Worm (Caenorhabditis elegans): ENCODE data around the gene mrpl-20.

mrpl-20 gene

DNA sequence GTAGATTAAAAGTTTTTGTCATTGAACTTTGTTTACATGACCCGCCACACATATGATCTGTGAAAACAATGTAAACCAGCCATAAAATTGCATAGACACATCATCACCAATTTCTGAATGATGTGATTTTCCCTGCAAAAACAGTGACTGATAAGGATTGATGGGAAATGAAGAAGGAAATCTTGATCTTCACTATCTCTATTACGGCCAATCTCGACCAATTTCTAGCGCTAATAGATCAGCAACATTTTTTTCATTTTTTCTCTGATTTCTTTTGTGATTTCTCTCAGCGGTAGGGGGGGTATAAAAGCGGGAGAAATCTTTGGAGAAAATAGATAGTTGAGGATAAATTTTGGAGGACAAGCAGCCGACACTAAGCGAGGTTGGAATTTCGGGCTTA is 40.8 kb upstream of the mrpl-20 start:
- TF ChIP-seq ztf-25 (GFP tag; IDR thresholded peaks at IDR 0.05) (no peak), egl-44 (GFP tag; IDR thresholded peaks at IDR 0.05) (no peak), madf-3 (GFP tag; IDR thresholded peaks at IDR 0.05) (no peak), somi-1 (GFP tag; optimal IDR thresholded peaks at IDR 0.05) (no peak), sdz-38 (tag; optimal IDR thresholded peaks at IDR 0.05) (no peak), athp-1 (tag; optimal IDR thresholded peaks at IDR 0.05) (no peak), repo-1 (tag; optimal IDR thresholded peaks at IDR 0.05) (no peak), rec-8 (tag; optimal IDR thresholded peaks at IDR 0.05) (no peak), F10E7.11 (tag; optimal IDR thresholded peaks at IDR 0.05) (no peak), atf-7 (tag; optimal IDR thresholded peaks at IDR 0.05) (no peak), zfh-2 (GFP tag; conservative IDR thresholded peaks at IDR 0.05) (no peak), lin-40 (tag; optimal IDR thresholded peaks at IDR 0.05) (no peak), hmg-20 (GFP tag; IDR thresholded peaks at IDR 0.05) (no peak)

DNA sequence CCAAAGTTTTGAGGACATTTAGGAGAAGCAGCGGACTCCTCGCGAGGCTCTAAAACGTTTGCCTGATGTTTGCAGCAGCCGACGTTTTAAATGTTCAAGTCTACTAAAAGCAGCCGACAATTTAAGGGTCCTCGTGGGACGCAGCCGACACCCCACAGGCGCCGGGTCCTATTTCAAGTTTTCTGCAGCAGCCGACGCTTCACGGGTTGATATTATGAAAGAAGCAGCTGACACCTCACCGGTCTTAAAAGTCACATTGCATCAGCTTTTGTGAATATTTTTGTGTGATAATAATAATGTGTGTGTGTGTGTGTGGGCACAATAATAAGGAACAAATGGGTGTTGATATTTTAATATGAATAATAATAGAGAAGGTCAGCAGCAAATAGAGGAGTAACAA is 40.1 kb upstream of the mrpl-20 start:
- TF ChIP-seq nhr-27 (tag; optimal IDR thresholded peaks at IDR 0.05) (no peak), snpc-4 (GFP tag; optimal IDR thresholded peaks at IDR 0.05) (no peak), snpc-4 (tag; optimal IDR thresholded peaks at IDR 0.05) (peak in 2 of 4 experiments; percentile 56 to 62)

DNA sequence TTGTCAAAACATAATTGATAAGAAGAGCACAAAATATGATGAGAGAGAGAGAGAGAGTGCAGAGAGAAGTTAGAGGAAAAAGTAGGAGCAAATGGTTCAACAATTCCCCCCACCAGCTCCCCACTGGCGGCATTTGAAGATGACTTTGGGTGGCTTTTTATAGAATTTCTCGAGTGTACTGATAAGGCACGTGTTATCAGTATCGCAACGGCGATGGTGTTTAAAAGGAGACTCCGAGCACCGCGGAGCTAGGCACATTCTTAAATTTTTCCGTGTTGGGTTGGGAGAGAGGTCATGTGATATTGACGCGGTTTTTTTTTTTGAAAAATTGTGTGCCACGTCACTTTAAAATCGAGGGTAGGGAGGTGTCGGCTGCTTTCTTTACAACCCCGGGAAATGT is 39.5 kb upstream of the mrpl-20 start:
- TF ChIP-seq sptf-2 (GFP tag; optimal IDR thresholded peaks at IDR 0.05) (no peak), mcd-1 (GFP tag; IDR thresholded peaks at IDR 0.05) (0 out of 2 replicates have a peak, but pooled peaks have one; percentile 21), let-607 (tag; optimal IDR thresholded peaks at IDR 0.05) (peak; percentile 25 to 85), ZK185.1 (tag; optimal IDR thresholded peaks at IDR 0.05; ENCODE audit: poor library complexity, severe bottlenecking) (no peak), Y79H2A.3 (GFP tag; conservative IDR thresholded peaks at IDR 0.05) (no peak), tbp1 (GFP tag; optimal IDR thresholded peaks at IDR 0.05) (peak; percentile 43), hrde-1 (tag; optimal IDR thresholded peaks at IDR 0.05; ENCODE audit: borderline replicate concordance) (no peak), F57C9.4 (tag; optimal IDR thresholded peaks at IDR 0.05) (no peak), ztf-25 (GFP tag; IDR thresholded peaks at IDR 0.05) (no peak), mes-4 (tag; optimal IDR thresholded peaks at IDR 0.05) (no peak), snpc-4 (GFP tag; optimal IDR thresholded peaks at IDR 0.05) (no peak), snpc-4 (tag; optimal IDR thresholded peaks at IDR 0.05) (peak; percentile 83 to 94 (median 88)), athp-1 (tag; optimal IDR thresholded peaks at IDR 0.05) (no peak), snpc-1.1 (tag; optimal IDR thresholded peaks at IDR 0.05; ENCODE audit: insufficient read depth) (no peak), attf-5 (GFP tag; optimal IDR thresholded peaks at IDR 0.05) (peak; percentile 21), ekl-4 (GFP tag; IDR thresholded peaks at IDR 0.05) (no peak), T26A5.8 (tag; optimal IDR thresholded peaks at IDR 0.05) (no peak), attf-6 (GFP tag; IDR thresholded peaks at IDR 0.05) (no peak), B0336.3 (GFP tag; IDR thresholded peaks at IDR 0.05) (peak; percentile 32; the same call in 1 of the 2 replicates), Y67H2A.10 (GFP tag; conservative IDR thresholded peaks at IDR 0.05) (no peak), akir-1 (GFP tag; optimal IDR thresholded peaks at IDR 0.05) (no peak), ama-1 (optimal IDR thresholded peaks at IDR 0.05) (no peak), ama-1 (GFP tag; optimal IDR thresholded peaks at IDR 0.05) (no peak), lsl-1 (GFP tag; optimal IDR thresholded peaks at IDR 0.05) (no peak), F39B2.1 (GFP tag; IDR thresholded peaks at IDR 0.05) (no peak), lir-1 (GFP tag; conservative IDR thresholded peaks at IDR 0.05) (no peak), ceh-79 (tag; optimal IDR thresholded peaks at IDR 0.05) (no peak), mxl-1 (tag; optimal IDR thresholded peaks at IDR 0.05) (no peak), nhr-90 (tag; optimal IDR thresholded peaks at IDR 0.05) (peak; percentile 45), atf-7 (tag; optimal IDR thresholded peaks at IDR 0.05) (peak; percentile 68), cebp-1 (GFP tag; IDR thresholded peaks at IDR 0.05) (no peak), cebp-1 (tag; optimal IDR thresholded peaks at IDR 0.05) (peak; percentile 30), nfyb-1 (GFP tag; IDR thresholded peaks at IDR 0.05) (no peak), lin-54 (GFP tag; optimal IDR thresholded peaks at IDR 0.05) (no peak), repo-1 (tag; optimal IDR thresholded peaks at IDR 0.05) (no peak)

Measured in whole organism, young adult.